Worm (Caenorhabditis elegans): ENCODE data around the gene nhr-119.
A peak's percentile ranks its signal among the peaks of the same experiment; 100 is the strongest.

nhr-119 gene

ce11 chrII:2829482-2829881, 29.1 kb upstream of the nhr-119 start:
- TF ChIP-seq aha-1 (tag): peak; percentile 26
- no peak for TF ChIP-seq snpc-4 (tag; optimal IDR thresholded peaks at IDR 0.05)
- peak in 1 of 2 experiments; percentile 92 for TF ChIP-seq unc-62 (GFP tag; optimal IDR thresholded peaks at IDR 0.05 in 1 of 2)
- no peak for TF ChIP-seq unc-62 (tag; optimal IDR thresholded peaks at IDR 0.05)
- no peak for TF ChIP-seq T26A8.4 (GFP tag; IDR thresholded peaks at IDR 0.05)
- no peak for TF ChIP-seq daf-12 (tag; optimal IDR thresholded peaks at IDR 0.05)

- TF ChIP-seq nhr-237 (tag; optimal IDR thresholded peaks at IDR 0.05): no peak
- no peak for TF ChIP-seq tag-97 (GFP tag; IDR thresholded peaks at IDR 0.05)
- TF ChIP-seq cey-2 (tag; optimal IDR thresholded peaks at IDR 0.05; ENCODE audit: borderline replicate concordance, insufficient read depth): no peak
- no peak for TF ChIP-seq lin-29 (GFP tag; IDR thresholded peaks at IDR 0.05)
- peak; percentile 45 for TF ChIP-seq sdz-12 (GFP tag; optimal IDR thresholded peaks at IDR 0.05)
- no peak for TF ChIP-seq F10B5.3 (tag; optimal IDR thresholded peaks at IDR 0.05)
- TF ChIP-seq duxl-1 (tag; optimal IDR thresholded peaks at IDR 0.05; ENCODE audit: poor library complexity): peak; percentile 21
- TF ChIP-seq egl-27 (tag; optimal IDR thresholded peaks at IDR 0.05): no peak
- TF ChIP-seq set-16 (GFP tag; IDR thresholded peaks at IDR 0.05): peak; percentile 72
- no peak for TF ChIP-seq lir-3 (tag; optimal IDR thresholded peaks at IDR 0.05)
Observed at ce11 chrII:2827859-2828403, 27.5 kb upstream of the nhr-119 start, which contains the start of gene K12H6.8. Gene K12H6.8, plus strand, starts transcription at chrII:2827896.

ce11 chrII:2826073-2826472, 25.7 kb upstream of the nhr-119 start, which contains the start of gene K12H6.5:
Gene K12H6.5, minus strand, starts transcription at chrII:2826173.
- no peak for TF ChIP-seq F26F4.8 (GFP tag; conservative IDR thresholded peaks at IDR 0.05)
- TF ChIP-seq mes-2 (tag; optimal IDR thresholded peaks at IDR 0.05; ENCODE audit: poor library complexity, severe bottlenecking): no peak
- TF ChIP-seq dpl-1 (GFP tag; optimal IDR thresholded peaks at IDR 0.05): no peak
- no peak for TF ChIP-seq lin-15B (tag; optimal IDR thresholded peaks at IDR 0.05)
- no peak for TF ChIP-seq aly-2 (tag; optimal IDR thresholded peaks at IDR 0.05)
- TF ChIP-seq lin-29 (GFP tag; IDR thresholded peaks at IDR 0.05): no peak
- TF ChIP-seq nhr-77 (tag; optimal IDR thresholded peaks at IDR 0.05): no peak
- no peak for TF ChIP-seq ceh-44 (GFP tag; IDR thresholded peaks at IDR 0.05)
- TF ChIP-seq lin-1 (GFP tag; IDR thresholded peaks at IDR 0.05): no peak
- TF ChIP-seq cey-2 (tag; optimal IDR thresholded peaks at IDR 0.05; ENCODE audit: borderline replicate concordance, insufficient read depth): no peak
- no peak for TF ChIP-seq nhr-41 (GFP tag; IDR thresholded peaks at IDR 0.05)
- no peak for TF ChIP-seq pqm-1 (tag; optimal IDR thresholded peaks at IDR 0.05)
- TF ChIP-seq F49E8.2 (tag; optimal IDR thresholded peaks at IDR 0.05; ENCODE audit: borderline replicate concordance): no peak
- TF ChIP-seq lin-13 (GFP tag; optimal IDR thresholded peaks at IDR 0.05): no peak
- TF ChIP-seq tra-1 (GFP tag; IDR thresholded peaks at IDR 0.05): no peak
- TF ChIP-seq nhr-76 (tag; optimal IDR thresholded peaks at IDR 0.05): no peak
- TF ChIP-seq dve-1 (tag; optimal IDR thresholded peaks at IDR 0.05; ENCODE audit: insufficient read depth): no peak

- TF ChIP-seq mes-2 (tag; optimal IDR thresholded peaks at IDR 0.05; ENCODE audit: poor library complexity, severe bottlenecking): no peak
- TF ChIP-seq lim-7 (GFP tag; IDR thresholded peaks at IDR 0.05): no peak
- TF ChIP-seq tra-1 (GFP tag; IDR thresholded peaks at IDR 0.05): no peak
- TF ChIP-seq nhr-6 (tag; optimal IDR thresholded peaks at IDR 0.05): no peak
- TF ChIP-seq pqm-1 (tag; optimal IDR thresholded peaks at IDR 0.05): no peak
Observed at ce11 chrII:2824169-2824568, 23.8 kb upstream of the nhr-119 start, which contains the start of the genes K12H6.4 and K12H6.9. Gene K12H6.4, minus strand, starts transcription at chrII:2824269. Gene K12H6.9, plus strand, starts transcription at chrII:2824404.

- no peak for TF ChIP-seq lin-13 (GFP tag; optimal IDR thresholded peaks at IDR 0.05)
- TF ChIP-seq lir-3 (tag; optimal IDR thresholded peaks at IDR 0.05): no peak
- TF ChIP-seq daf-16 (GFP tag; optimal IDR thresholded peaks at IDR 0.05): no peak
- TF ChIP-seq daf-16 (tag; optimal IDR thresholded peaks at IDR 0.05): no peak
- TF ChIP-seq snpc-1.2 (GFP tag; IDR thresholded peaks at IDR 0.05): no peak
- TF ChIP-seq F37D6.2 (tag; optimal IDR thresholded peaks at IDR 0.05): no peak
- TF ChIP-seq nhr-48 (tag; optimal IDR thresholded peaks at IDR 0.05): no peak
- no peak for TF ChIP-seq ceh-28 (tag; optimal IDR thresholded peaks at IDR 0.05)
- no peak for TF ChIP-seq hlh-30 (tag; optimal IDR thresholded peaks at IDR 0.05; ENCODE audit: insufficient read depth)
- TF ChIP-seq daf-8 (GFP tag; IDR thresholded peaks at IDR 0.05): no peak
- no peak for TF ChIP-seq aly-2 (tag; optimal IDR thresholded peaks at IDR 0.05)
- no peak for TF ChIP-seq R02D3.7 (tag; optimal IDR thresholded peaks at IDR 0.05)
- TF ChIP-seq fkh-10 (GFP tag; optimal IDR thresholded peaks at IDR 0.05): no peak
- no peak for TF ChIP-seq zfp-3 (GFP tag; conservative IDR thresholded peaks at IDR 0.05)
Observed at ce11 chrII:2822435-2822920, 22.1 kb upstream of the nhr-119 start, which contains the start of the genes fut-4 and K12H6.10. Gene fut-4, minus strand, starts transcription at chrII:2822535. Gene K12H6.10, plus strand, starts transcription at chrII:2822870.

Measured in whole organism, L4 larva.